Fruit fly (Drosophila melanogaster) whole organism, prepupa: ENCODE measurements around the gene gzl.

Source experiments
- Blimp-1 ChIP-seq: fragments of 200-800 bp; sonication (Bioruptor generic); optimal IDR thresholded peaks from 3 replicates; lab custom pipeline; 2017; ENCODE audit warnings: missing biosample characterization, missing genetic modification characterization, mild to moderate bottlenecking, moderate library complexity, missing genetic modification reagents
- CG10631 ChIP-seq: fragments of 200-800 bp; sonication (Bioruptor generic); optimal IDR thresholded peaks from 2 replicates; lab custom pipeline; 2016; ENCODE audit warnings: missing biosample characterization, missing genetic modification characterization
- CG11294 ChIP-seq: fragments of 200-800 bp; sonication (Bioruptor generic); IDR thresholded peaks from 2 replicates; pipeline ENCODE4 v1.3.6; 2022; ENCODE audit warnings: missing biosample characterization, missing genetic modification characterization
- CG11762 ChIP-seq: fragments of 200-800 bp; sonication (Bioruptor generic); optimal IDR thresholded peaks from 3 replicates; lab custom pipeline; 2016; ENCODE audit warnings: missing biosample characterization, missing genetic modification characterization; ENCODE audit not compliant: insufficient read depth
- CG1621 ChIP-seq: fragments of 200-800 bp; sonication (Bioruptor generic); optimal IDR thresholded peaks from 3 replicates; lab custom pipeline; 2018; ENCODE audit warnings: missing biosample characterization, mild to moderate bottlenecking, missing genetic modification characterization
- CG3032 ChIP-seq: fragments of 200-800 bp; optimal IDR thresholded peaks from 2 replicates; lab custom pipeline; 2019; ENCODE audit warnings: missing biosample characterization, mild to moderate bottlenecking, missing genetic modification characterization, moderate library complexity
- CG31627 ChIP-seq: fragments of 200-800 bp; sonication (Bioruptor generic); optimal IDR thresholded peaks from 3 replicates; lab custom pipeline; 2016; ENCODE audit warnings: missing biosample characterization, missing genetic modification characterization
- CG32006 ChIP-seq: fragments of 200-800 bp; sonication (Bioruptor generic); optimal IDR thresholded peaks from 3 replicates; lab custom pipeline; 2017; ENCODE audit warnings: missing biosample characterization, mild to moderate bottlenecking, missing genetic modification characterization
- CG34406 ChIP-seq: fragments of 200-800 bp; sonication (Bioruptor generic); optimal IDR thresholded peaks from 3 replicates; lab custom pipeline; 2016; ENCODE audit warnings: missing biosample characterization, missing genetic modification characterization
- CG3919 ChIP-seq: fragments of 200-800 bp; sonication (Bioruptor generic); optimal IDR thresholded peaks from 3 replicates; lab custom pipeline; 2016; ENCODE audit warnings: missing biosample characterization, missing genetic modification characterization
- CG4318 ChIP-seq: fragments of 200-800 bp; sonication (Bioruptor generic); optimal IDR thresholded peaks from 3 replicates; lab custom pipeline; 2017; ENCODE audit warnings: missing biosample characterization, mild to moderate bottlenecking, missing genetic modification characterization
- CG6163 ChIP-seq: fragments of 200-800 bp; sonication (Bioruptor generic); IDR thresholded peaks from 3 replicates; pipeline ENCODE4 v1.3.6; 2022; ENCODE audit warnings: missing biosample characterization, missing genetic modification characterization
- CG6276 ChIP-seq: fragments of 200-800 bp; sonication (Bioruptor generic); optimal IDR thresholded peaks from 2 replicates; lab custom pipeline; 2017; ENCODE audit warnings: missing biosample characterization, mild to moderate bottlenecking, missing genetic modification characterization
- CG6792 ChIP-seq: fragments of 200-800 bp; sonication (Bioruptor generic); optimal IDR thresholded peaks from 3 replicates; lab custom pipeline; 2016; ENCODE audit warnings: missing biosample characterization, missing genetic modification characterization
- CG6808 ChIP-seq: fragments of 200-800 bp; sonication (Bioruptor generic); optimal IDR thresholded peaks from 3 replicates; lab custom pipeline; 2017; ENCODE audit warnings: missing biosample characterization, missing genetic modification characterization, mild to moderate bottlenecking, moderate library complexity, missing genetic modification reagents
- CG7368 ChIP-seq: fragments of 200-800 bp; sonication (Bioruptor generic); optimal IDR thresholded peaks from 3 replicates; lab custom pipeline; 2016; ENCODE audit warnings: missing biosample characterization, missing genetic modification characterization
- CG8119 ChIP-seq: fragments of 200-800 bp; sonication (Bioruptor generic); IDR thresholded peaks from 3 replicates; pipeline ENCODE4 v1.3.6; 2022; ENCODE audit warnings: missing biosample characterization, missing genetic modification characterization
- CG8319 ChIP-seq: fragments of 200-800 bp; sonication (Bioruptor generic); optimal IDR thresholded peaks from 3 replicates; lab custom pipeline; 2016; ENCODE audit warnings: missing biosample characterization, missing genetic modification characterization
- CG8632 ChIP-seq: fragments of 200-800 bp; sonication (Bioruptor generic); optimal IDR thresholded peaks from 3 replicates; lab custom pipeline; 2016; ENCODE audit warnings: missing biosample characterization, missing genetic modification characterization
- CG9139 ChIP-seq: fragments of 200-800 bp; sonication (Bioruptor generic); optimal IDR thresholded peaks from 3 replicates; lab custom pipeline; 2017; ENCODE audit warnings: missing biosample characterization, mild to moderate bottlenecking, missing genetic modification characterization
- Eip75B ChIP-seq: fragments of 200-800 bp; sonication (Bioruptor generic); optimal IDR thresholded peaks from 3 replicates; lab custom pipeline; 2016; ENCODE audit warnings: missing biosample characterization, missing genetic modification characterization
- Eip78C ChIP-seq: fragments of 200-800 bp; sonication (Bioruptor generic); peaks from one replicate; lab custom pipeline; 2016; ENCODE audit warnings: missing biosample characterization, missing genetic modification characterization
- Eip93F ChIP-seq: fragments of 200-800 bp; sonication (Bioruptor generic); optimal IDR thresholded peaks from 2 replicates; lab custom pipeline; 2016; ENCODE audit warnings: missing biosample characterization, mild to moderate bottlenecking, missing genetic modification characterization
- Ets21C ChIP-seq: fragments of 200-800 bp; sonication (Bioruptor generic); optimal IDR thresholded peaks from 3 replicates; lab custom pipeline; 2016; ENCODE audit warnings: missing biosample characterization, missing genetic modification characterization
- Ets96B ChIP-seq: fragments of 200-800 bp; optimal IDR thresholded peaks from 2 replicates; lab custom pipeline; 2019; ENCODE audit warnings: missing biosample characterization, mild to moderate bottlenecking, missing genetic modification characterization, moderate library complexity
- Gug ChIP-seq: fragments of 200-800 bp; sonication (Bioruptor generic); IDR thresholded peaks from 2 replicates; pipeline ENCODE4 v1.3.6; 2022; ENCODE audit warnings: missing biosample characterization, missing genetic modification characterization
- Hr38 ChIP-seq: sonication (Bioruptor generic); optimal IDR thresholded peaks from 2 replicates; lab custom pipeline; 2016; ENCODE audit warnings: missing biosample characterization, missing genetic modification characterization
- Hr4 ChIP-seq: fragments of 200-800 bp; sonication (Bioruptor generic); optimal IDR thresholded peaks from 3 replicates; lab custom pipeline; 2016; ENCODE audit warnings: missing biosample characterization, missing genetic modification characterization
- OdsH ChIP-seq: fragments of 200-800 bp; sonication (Bioruptor generic); optimal IDR thresholded peaks from 3 replicates; lab custom pipeline; 2016; ENCODE audit warnings: missing biosample characterization, missing genetic modification characterization
- Smox ChIP-seq: fragments of 200-800 bp; sonication (Bioruptor generic); optimal IDR thresholded peaks from 3 replicates; lab custom pipeline; 2016; ENCODE audit warnings: missing biosample characterization, missing genetic modification characterization
- Sox14 ChIP-seq: fragments of 200-800 bp; sonication (Bioruptor generic); optimal IDR thresholded peaks from 3 replicates; lab custom pipeline; 2016; ENCODE audit warnings: missing biosample characterization, missing genetic modification characterization
- Sox15 ChIP-seq: fragments of 200-800 bp; sonication (Bioruptor generic); optimal IDR thresholded peaks from 3 replicates; lab custom pipeline; 2016; ENCODE audit warnings: missing biosample characterization, missing genetic modification characterization
- achi ChIP-seq: fragments of 200-800 bp; sonication (Bioruptor generic); optimal IDR thresholded peaks from 3 replicates; lab custom pipeline; 2016; ENCODE audit warnings: missing biosample characterization, missing genetic modification characterization
- acj6 ChIP-seq: fragments of 200-800 bp; sonication (Bioruptor generic); optimal IDR thresholded peaks from 3 replicates; lab custom pipeline; 2016; ENCODE audit warnings: missing biosample characterization, missing genetic modification characterization
- cyc ChIP-seq: fragments of 200-800 bp; sonication (Bioruptor generic); optimal IDR thresholded peaks from 3 replicates; lab custom pipeline; 2016; ENCODE audit warnings: missing biosample characterization, missing genetic modification characterization
- dac ChIP-seq: fragments of 200-800 bp; sonication (Bioruptor generic); optimal IDR thresholded peaks from 2 replicates; lab custom pipeline; 2017; ENCODE audit warnings: missing biosample characterization, mild to moderate bottlenecking, missing genetic modification characterization
- eg ChIP-seq: fragments of 200-800 bp; sonication (Bioruptor generic); IDR thresholded peaks from 3 replicates; pipeline ENCODE4 v1.3.6; 2022; ENCODE audit warnings: missing biosample characterization, missing genetic modification characterization
- fd59A ChIP-seq: fragments of 200-800 bp; sonication (Bioruptor generic); optimal IDR thresholded peaks from 2 replicates; lab custom pipeline; 2017; ENCODE audit warnings: missing biosample characterization, mild to moderate bottlenecking, missing genetic modification characterization, missing genetic modification reagents
- fkh ChIP-seq: fragments of 200-800 bp; sonication (Bioruptor generic); optimal IDR thresholded peaks from 3 replicates; lab custom pipeline; 2017; ENCODE audit warnings: missing biosample characterization, mild to moderate bottlenecking, missing genetic modification characterization, moderate library complexity
- lz ChIP-seq: fragments of 200-800 bp; sonication (Bioruptor generic); optimal IDR thresholded peaks from 3 replicates; lab custom pipeline; 2016; ENCODE audit warnings: missing biosample characterization, missing genetic modification characterization
- net ChIP-seq: fragments of 200-800 bp; sonication (Bioruptor generic); optimal IDR thresholded peaks from 3 replicates; lab custom pipeline; 2016; ENCODE audit warnings: missing biosample characterization, missing genetic modification characterization
- pdm3 ChIP-seq: fragments of 200-800 bp; sonication (Bioruptor generic); optimal IDR thresholded peaks from 3 replicates; lab custom pipeline; 2016; ENCODE audit warnings: missing biosample characterization, missing genetic modification characterization
- spab ChIP-seq: fragments of 200-800 bp; sonication (Bioruptor generic); optimal IDR thresholded peaks from 2 replicates; lab custom pipeline; 2017; ENCODE audit warnings: missing biosample characterization, mild to moderate bottlenecking, missing genetic modification characterization, missing genetic modification reagents
- svp ChIP-seq: fragments of 200-800 bp; sonication (Bioruptor generic); peaks from one replicate; lab custom pipeline; 2016; ENCODE audit warnings: missing biosample characterization, missing genetic modification characterization
- vri ChIP-seq: fragments of 200-800 bp; sonication (Bioruptor generic); optimal IDR thresholded peaks from 3 replicates; lab custom pipeline; 2016; ENCODE audit warnings: missing biosample characterization, mild to moderate bottlenecking, missing genetic modification characterization

The gzl gene

dm6 chr3R:6395572-6396295, 13.0 kb downstream of the gzl start (continued):
- TF ChIP-seq Eip78C (GFP tag; lab: Kevin White, UChicago) (peak; percentile 94), Sox14 (GFP tag; lab: Kevin White, UChicago) (peak; percentile 86), CG6808 (GFP tag; lab: Kevin White, UChicago) (peak; percentile 10), pdm3 (GFP tag; lab: Kevin White, UChicago) (peak; percentile 55), lz (peak; percentile 76), dac (no peak), Eip75B (GFP tag; lab: Kevin White, UChicago) (peak; percentile 73), CG11762 (GFP tag; lab: Kevin White, UChicago) (no peak), Blimp-1 (GFP tag; lab: Kevin White, UChicago) (peak; percentile 27)

DNA sequence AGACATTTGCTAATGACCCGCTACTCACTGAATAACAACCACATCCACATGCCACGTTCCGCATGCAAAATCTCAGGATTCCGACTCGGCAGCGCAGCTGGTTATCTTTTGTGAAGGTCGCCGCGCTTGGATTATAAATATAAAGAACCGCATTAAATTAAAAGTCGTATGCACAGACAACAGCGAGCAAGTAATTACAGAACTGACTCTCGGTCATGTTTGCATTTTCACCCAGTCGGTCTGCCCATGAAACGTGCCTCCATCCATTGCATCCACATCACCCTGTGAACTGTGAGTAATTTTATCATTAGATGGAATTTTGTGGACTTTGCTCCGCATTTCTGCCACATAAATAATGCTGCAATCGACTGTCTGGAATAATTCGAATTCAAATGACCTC, 13.9 kb downstream of the gzl start:
- TF ChIP-seq CG10631 (no peak), fd59A (GFP tag; lab: Kevin White, UChicago) (no peak), CG8632 (no peak), dac (no peak), svp (GFP tag; lab: Kevin White, UChicago) (peak; percentile 91), Eip78C (GFP tag; lab: Kevin White, UChicago) (peak; percentile 22), acj6 (GFP tag; lab: Kevin White, UChicago) (no peak), CG32006 (GFP tag; lab: Kevin White, UChicago) (no peak), Gug (GFP tag; lab: Robert Waterston, UW) (no peak)

dm6 chr3R:6397611-6398092, 14.9 kb downstream of the gzl start:
- TF ChIP-seq achi (GFP tag; lab: Kevin White, UChicago) (peak; percentile 9), net (GFP tag; lab: Kevin White, UChicago) (peak; percentile 27), CG6163 (GFP tag; lab: Robert Waterston, UW) (0 out of 3 replicates have a peak, but pooled peaks have one; percentile 34), CG1621 (tag; lab: Kevin White, UChicago) (peak; percentile 1), Smox (GFP tag; lab: Kevin White, UChicago) (peak; percentile 58), Ets21C (GFP tag; lab: Kevin White, UChicago) (peak; percentile 50), CG6792 (GFP tag; lab: Kevin White, UChicago) (peak; percentile 57), Blimp-1 (GFP tag; lab: Kevin White, UChicago) (peak; percentile 2), CG8119 (GFP tag; lab: Robert Waterston, UW) (0 out of 3 replicates have a peak, but pooled peaks have one; percentile 36), Sox15 (peak; percentile 10), CG8319 (GFP tag; lab: Kevin White, UChicago) (no peak), Hr4 (GFP tag; lab: Kevin White, UChicago) (peak; percentile 2), CG3919 (peak; percentile 19), acj6 (GFP tag; lab: Kevin White, UChicago) (peak; percentile 37), CG7368 (GFP tag; lab: Kevin White, UChicago) (peak; percentile 9), fkh (GFP tag; lab: Kevin White, UChicago) (peak; percentile 69), CG3032 (tag; lab: Kevin White, UChicago) (peak; percentile 15), vri (GFP tag; lab: Kevin White, UChicago) (peak; percentile 48), OdsH (GFP tag; lab: Kevin White, UChicago) (peak; percentile 21), Gug (GFP tag; lab: Robert Waterston, UW) (0 out of 2 replicates have a peak, but pooled peaks have one; percentile 10), cyc (peak; percentile 53), Sox14 (GFP tag; lab: Kevin White, UChicago) (peak; percentile 73), eg (GFP tag; lab: Robert Waterston, UW) (no peak), CG31627 (GFP tag; lab: Kevin White, UChicago) (peak; percentile 66), spab (GFP tag; lab: Kevin White, UChicago) (peak; percentile 1), fd59A (GFP tag; lab: Kevin White, UChicago) (peak; percentile 38), CG9139 (no peak), CG6276 (GFP tag; lab: Kevin White, UChicago) (peak; percentile 1), Eip93F (GFP tag; lab: Kevin White, UChicago) (no peak), Ets96B (no peak), CG11762 (GFP tag; lab: Kevin White, UChicago) (no peak), CG32006 (GFP tag; lab: Kevin White, UChicago) (peak; percentile 40), CG4318 (GFP tag; lab: Kevin White, UChicago) (no peak), Hr38 (no peak), CG11294 (GFP tag; lab: Robert Waterston, UW) (no peak), CG34406 (peak; percentile 46), CG8632 (peak; percentile 23)
